Worm (Caenorhabditis elegans) whole organism, L4/young adult: Measurements from ENCODE around the gene Y57A10A.8.

Experiments used
- W03F9.2 ChIP-seq: fragments of 150-350 bp; optimal IDR thresholded peaks from 2 replicates; lab custom pipeline; 2014; ENCODE audit warnings: missing biosample characterization, missing genetic modification characterization
- dao-5 ChIP-seq: sonication (generic microtip); optimal IDR thresholded peaks from 2 replicates; lab custom pipeline; 2016; ENCODE audit warnings: missing genotype, missing genetic modification characterization, moderate library complexity, missing compliant biosample characterization
- him-1 ChIP-seq: sonication (generic microtip); optimal IDR thresholded peaks from 2 replicates; lab custom pipeline; 2016; ENCODE audit warnings: missing genotype, missing genetic modification reagents, missing genetic modification characterization, missing compliant biosample characterization

DNA sequence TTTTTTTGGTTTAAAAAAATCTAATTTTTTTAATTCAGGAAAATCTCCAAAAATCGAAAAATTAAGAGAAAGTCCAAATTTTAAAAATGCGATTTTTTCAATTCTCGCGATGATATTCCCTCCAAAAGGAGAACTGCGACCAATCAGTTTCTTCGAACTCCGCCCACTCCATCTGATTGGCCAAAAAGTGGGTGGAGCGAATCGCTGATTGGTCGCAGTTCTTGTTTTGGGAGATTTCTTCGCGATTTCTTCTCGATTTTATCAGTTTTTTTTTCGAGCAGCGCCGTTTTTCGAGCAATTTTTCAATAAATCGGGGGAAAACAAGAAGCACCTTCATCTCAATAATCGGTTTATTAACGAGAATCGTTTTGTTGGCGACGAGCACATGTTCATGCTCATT, 34.2 kb upstream of the Y57A10A.8 start:
- TF ChIP-seq him-1 (tag; lab: Kevin White, UChicago), result no peak
- TF ChIP-seq dao-5, result no peak
- TF ChIP-seq W03F9.2 (tag; lab: Kevin White, UChicago), result no peak
